Worm (Caenorhabditis elegans) whole organism, young adult: ENCODE measurements around the gene F36A4.4.

Experiments
- F39B2.1 ChIP-seq: fragments of 200-800 bp; sonication (Bioruptor generic); IDR thresholded peaks from 2 replicates; pipeline ENCODE4 v1.3.6; 2022; ENCODE audit warnings: missing genetic modification reagents, missing genetic modification characterization, missing compliant biosample characterization
- K12H6.12 ChIP-seq: fragments of 200-800 bp; sonication (Bioruptor generic); optimal IDR thresholded peaks from 2 replicates; lab custom pipeline; 2018; ENCODE audit warnings: mild to moderate bottlenecking, missing genetic modification characterization, missing compliant biosample characterization
- Y53F4B.3 ChIP-seq: fragments of 200-800 bp; sonication (Bioruptor generic); IDR thresholded peaks from 2 replicates; pipeline ENCODE4 v1.3.6; 2022; ENCODE audit warnings: missing genetic modification reagents, missing genetic modification characterization, missing compliant biosample characterization
- Y53G8AR.9 ChIP-seq: fragments of 200-800 bp; sonication (Bioruptor generic); conservative IDR thresholded peaks from 2 replicates; pipeline ENCODE4 v1.3.6; 2022; ENCODE audit warnings: missing genetic modification reagents, missing genetic modification characterization, missing compliant biosample characterization
- Y67H2A.10 ChIP-seq: fragments of 200-800 bp; sonication (Bioruptor generic); conservative IDR thresholded peaks from 2 replicates; pipeline ENCODE4 v1.3.6; 2022; ENCODE audit warnings: missing genetic modification reagents, missing genetic modification characterization, missing compliant biosample characterization
- Y79H2A.3 ChIP-seq: fragments of 200-800 bp; sonication (Bioruptor generic); conservative IDR thresholded peaks from 2 replicates; pipeline ENCODE4 v1.3.6; 2022; ENCODE audit warnings: missing genetic modification reagents, missing genetic modification characterization, missing compliant biosample characterization
- ama-1 ChIP-seq, 3 experiments: fragments of 150-350 bp in 1 of 3; sonication (generic microtip) in 2 of 3; optimal IDR thresholded peaks; 2 replicates each; lab custom pipeline; 2014 to 2018; ENCODE audit warnings: missing biosample characterization in 2 of 3, missing genetic modification characterization in 2 of 3, missing genetic modification reagents in 2 of 3
- atf-7 ChIP-seq: sonication (generic microtip); optimal IDR thresholded peaks from 2 replicates; lab custom pipeline; 2017; ENCODE audit warnings: mild to moderate bottlenecking, missing genetic modification characterization, missing compliant biosample characterization
- attf-6 ChIP-seq: fragments of 200-800 bp; sonication (Bioruptor generic); IDR thresholded peaks from 2 replicates; pipeline ENCODE4 v1.3.6; 2022; ENCODE audit warnings: missing genetic modification reagents, missing genetic modification characterization, missing compliant biosample characterization
- bed-1 ChIP-seq: fragments of 200-800 bp; sonication (Bioruptor generic); IDR thresholded peaks from 2 replicates; pipeline ENCODE4 v1.3.6; 2022; ENCODE audit warnings: missing genetic modification reagents, missing genetic modification characterization, missing compliant biosample characterization
- cebp-1 ChIP-seq, 2 experiments: fragments of 200-800 bp in 1 of 2; sonication (Bioruptor generic) in 1 of 2; sonication (generic microtip) in 1 of 2; IDR thresholded peaks in 1 of 2; optimal IDR thresholded peaks in 1 of 2; 2 replicates each; pipeline versions ENCODE4 v1.3.6 to Lab custom; 2017 to 2022; ENCODE audit warnings: missing compliant biosample characterization in 2 of 2, missing genetic modification characterization in 2 of 2, mild to moderate bottlenecking in 1 of 2, missing genetic modification reagents in 1 of 2, moderate library complexity in 1 of 2
- ceh-100 ChIP-seq: fragments of 200-800 bp; sonication (Bioruptor generic); IDR thresholded peaks from 2 replicates; pipeline ENCODE4 v1.3.6; 2022; ENCODE audit warnings: missing genetic modification reagents, missing genetic modification characterization, missing compliant biosample characterization
- dpff-1 ChIP-seq: sonication (generic microtip); optimal IDR thresholded peaks from 2 replicates; lab custom pipeline; 2017; ENCODE audit warnings: mild to moderate bottlenecking, missing genetic modification characterization, missing compliant biosample characterization
- egrh-3 ChIP-seq: fragments of 200-800 bp; sonication (Bioruptor generic); IDR thresholded peaks from 2 replicates; pipeline ENCODE4 v1.3.6; 2022; ENCODE audit warnings: missing genetic modification reagents, missing genetic modification characterization, missing compliant biosample characterization
- him-1 ChIP-seq: sonication (generic microtip); optimal IDR thresholded peaks from 2 replicates; lab custom pipeline; 2016; ENCODE audit warnings: missing genotype, missing genetic modification reagents, missing genetic modification characterization, missing compliant biosample characterization
- hlh-12 ChIP-seq: sonication (generic microtip); optimal IDR thresholded peaks from 2 replicates; lab custom pipeline; 2016; ENCODE audit warnings: missing genetic modification characterization, missing compliant biosample characterization
- hsf-1 ChIP-seq: fragments of 200-800 bp; sonication (Bioruptor generic); IDR thresholded peaks from 2 replicates; pipeline ENCODE4 v1.3.6; 2022; ENCODE audit warnings: missing genetic modification reagents, missing genetic modification characterization, missing compliant biosample characterization
- let-526 ChIP-seq: fragments of 200-800 bp; sonication (Bioruptor generic); IDR thresholded peaks from 2 replicates; pipeline ENCODE4 v1.3.6; 2022; ENCODE audit warnings: missing genetic modification reagents, missing genetic modification characterization, missing compliant biosample characterization
- lin-40 ChIP-seq: sonication (generic microtip); optimal IDR thresholded peaks from 2 replicates; lab custom pipeline; 2016; ENCODE audit warnings: missing genetic modification characterization, mild to moderate bottlenecking, missing compliant biosample characterization, missing genotype, missing genetic modification reagents
- lin-54 ChIP-seq: fragments of 200-800 bp; sonication (Bioruptor generic); optimal IDR thresholded peaks from 2 replicates; lab custom pipeline; 2018; ENCODE audit warnings: mild to moderate bottlenecking, missing genetic modification characterization, missing compliant biosample characterization
- lir-1 ChIP-seq: fragments of 200-800 bp; sonication (Bioruptor generic); conservative IDR thresholded peaks from 2 replicates; pipeline ENCODE4 v1.3.6; 2022; ENCODE audit warnings: missing genetic modification reagents, missing genetic modification characterization, missing compliant biosample characterization
- lsy-27 ChIP-seq: sonication (generic microtip); optimal IDR thresholded peaks from 2 replicates; lab custom pipeline; 2017; ENCODE audit warnings: missing genetic modification characterization, mild to moderate bottlenecking, missing compliant biosample characterization, antibody characterized with exemption, missing genotype, borderline replicate concordance; ENCODE audit not compliant: insufficient read depth
- madf-6 ChIP-seq: fragments of 200-800 bp; sonication (Bioruptor generic); IDR thresholded peaks from 2 replicates; pipeline ENCODE4 v1.3.6; 2022; ENCODE audit warnings: missing genetic modification reagents, missing genetic modification characterization, missing compliant biosample characterization
- mel-28 ChIP-seq: sonication (generic microtip); optimal IDR thresholded peaks from 2 replicates; lab custom pipeline; 2016; ENCODE audit warnings: borderline replicate concordance, mild to moderate bottlenecking, missing genetic modification characterization, missing compliant biosample characterization
- nhr-90 ChIP-seq: sonication (generic microtip); optimal IDR thresholded peaks from 2 replicates; lab custom pipeline; 2016; ENCODE audit warnings: missing genotype, mild to moderate bottlenecking, missing genetic modification characterization, missing compliant biosample characterization
- pbrm-1 ChIP-seq: fragments of 200-800 bp; sonication (Bioruptor generic); IDR thresholded peaks from 2 replicates; pipeline ENCODE4 v1.3.6; 2022; ENCODE audit warnings: missing genetic modification reagents, missing genetic modification characterization, missing compliant biosample characterization
- pha-4 ChIP-seq: fragments of 150-350 bp; sonication (generic microtip); optimal IDR thresholded peaks from 2 replicates; lab custom pipeline; 2014; ENCODE audit warnings: missing biosample characterization, missing genetic modification reagents, missing genetic modification characterization
- rcor-1 ChIP-seq: fragments of 200-800 bp; sonication (Bioruptor generic); IDR thresholded peaks from 2 replicates; pipeline ENCODE4 v1.3.6; 2022; ENCODE audit warnings: missing genetic modification reagents, missing genetic modification characterization, missing compliant biosample characterization
- rec-8 ChIP-seq, 2 experiments: sonication (generic microtip); optimal IDR thresholded peaks; 2 replicates each; lab custom pipeline; 2016; ENCODE audit warnings: mild to moderate bottlenecking in 2 of 2, missing genetic modification characterization in 2 of 2, missing genetic modification reagents in 2 of 2, missing genotype in 2 of 2, missing biosample characterization in 1 of 2, missing compliant biosample characterization in 1 of 2, moderate library complexity in 1 of 2
- repo-1 ChIP-seq: sonication (generic microtip); optimal IDR thresholded peaks from 2 replicates; lab custom pipeline; 2017; ENCODE audit warnings: mild to moderate bottlenecking, missing genetic modification characterization, missing compliant biosample characterization
- sea-2 ChIP-seq: fragments of 200-800 bp; sonication (Bioruptor generic); IDR thresholded peaks from 2 replicates; pipeline ENCODE4 v1.3.6; 2022; ENCODE audit warnings: missing genetic modification characterization, missing compliant biosample characterization
- snpc-1.1 ChIP-seq: sonication (generic microtip); optimal IDR thresholded peaks from 2 replicates; lab custom pipeline; 2017; ENCODE audit warnings: missing genetic modification characterization, mild to moderate bottlenecking, missing compliant biosample characterization, antibody characterized with exemption, moderate library complexity, missing genotype, missing genetic modification reagents; ENCODE audit not compliant: insufficient read depth
- snpc-4 ChIP-seq, 5 experiments: fragments of 150-350 bp in 1 of 5; sonication (generic microtip) in 4 of 5; optimal IDR thresholded peaks; 2 replicates each; lab custom pipeline; 2014 to 2018; ENCODE audit warnings: missing genetic modification characterization in 5 of 5, missing biosample characterization in 3 of 5, antibody characterized with exemption in 2 of 5, mild to moderate bottlenecking in 2 of 5, missing compliant biosample characterization in 2 of 5, missing genotype in 2 of 5, moderate library complexity in 2 of 5, missing genetic modification reagents in 1 of 5
- sptf-2 ChIP-seq: fragments of 200-800 bp; sonication (Bioruptor generic); optimal IDR thresholded peaks from 2 replicates; lab custom pipeline; 2018; ENCODE audit warnings: mild to moderate bottlenecking, missing genetic modification characterization, missing compliant biosample characterization
- xnd-1 ChIP-seq: sonication (generic microtip); optimal IDR thresholded peaks from 2 replicates; lab custom pipeline; 2016; ENCODE audit warnings: missing genotype, missing genetic modification reagents, missing genetic modification characterization, missing compliant biosample characterization
- zfh-2 ChIP-seq: fragments of 200-800 bp; sonication (Bioruptor generic); conservative IDR thresholded peaks from 2 replicates; pipeline ENCODE4 v1.3.6; 2022; ENCODE audit warnings: missing genetic modification reagents, missing genetic modification characterization, missing compliant biosample characterization
- zim-3 ChIP-seq: sonication (generic microtip); optimal IDR thresholded peaks from 2 replicates; lab custom pipeline; 2017; ENCODE audit warnings: mild to moderate bottlenecking, missing genetic modification characterization, moderate library complexity, missing compliant biosample characterization
- ztf-26 ChIP-seq: sonication (generic microtip); optimal IDR thresholded peaks from 2 replicates; lab custom pipeline; 2017; ENCODE audit warnings: missing genetic modification characterization, missing compliant biosample characterization
- ztf-28 ChIP-seq: fragments of 200-800 bp; sonication (Bioruptor generic); IDR thresholded peaks from 2 replicates; pipeline ENCODE4 v1.3.6; 2022; ENCODE audit warnings: missing genetic modification reagents, missing genetic modification characterization, missing compliant biosample characterization

F36A4.4 gene

ce11 chrIV:4307227-4307946 lies 40.0 kb downstream of the F36A4.4 start, which contains the start of gene set-9 (continued):
- no peak for TF ChIP-seq Y67H2A.10 (GFP tag; lab: Robert Waterston, UW)
- TF ChIP-seq snpc-1.1 (tag; lab: Kevin White, UChicago) = peak; percentile 4
- TF ChIP-seq zim-3 (tag; lab: Kevin White, UChicago) = no peak
- no peak for TF ChIP-seq ztf-26 (tag; lab: Kevin White, UChicago)
- no peak for TF ChIP-seq xnd-1 (tag; lab: Kevin White, UChicago)
- no peak for TF ChIP-seq F39B2.1 (GFP tag; lab: Robert Waterston, UW)
- TF ChIP-seq let-526 = no peak
- TF ChIP-seq sea-2 (GFP tag; lab: Robert Waterston, UW) = no peak
- no peak for TF ChIP-seq attf-6 (GFP tag; lab: Robert Waterston, UW)
- TF ChIP-seq sptf-2 = no peak
- no peak for TF ChIP-seq K12H6.12 (tag; lab: Kevin White, UChicago)
- no peak for TF ChIP-seq lir-1 (GFP tag; lab: Robert Waterston, UW)
- TF ChIP-seq him-1 (tag; lab: Kevin White, UChicago) = no peak
- TF ChIP-seq pha-4 = no peak
- no peak for TF ChIP-seq hlh-12 (tag; lab: Kevin White, UChicago)
- no peak for TF ChIP-seq cebp-1 (GFP tag; IDR thresholded peaks at IDR 0.05; lab: Robert Waterston, UW)
- peak; percentile 6 for TF ChIP-seq cebp-1 (tag; optimal IDR thresholded peaks at IDR 0.05; lab: Kevin White, UChicago)
- 0 out of 2 replicates have a peak, but pooled peaks have one; percentile 13 for TF ChIP-seq pbrm-1 (GFP tag; lab: Robert Waterston, UW)
- peak; percentile 15 for TF ChIP-seq lin-54 (GFP tag; lab: Kevin White, UChicago)
- no peak for TF ChIP-seq rcor-1 (GFP tag; lab: Robert Waterston, UW)
- TF ChIP-seq ztf-28 = no peak
- peak; percentile 92 for TF ChIP-seq hsf-1 (GFP tag; lab: Robert Waterston, UW)
- no peak for TF ChIP-seq ceh-100 (GFP tag; lab: Robert Waterston, UW)

ce11 chrIV:4312394-4312793 lies 45.0 kb downstream of the F36A4.4 start:
- peak; percentile 77 for TF ChIP-seq egrh-3 (GFP tag; lab: Robert Waterston, UW)

- 0 out of 2 replicates have a peak, but pooled peaks have one; percentile 11 for TF ChIP-seq attf-6 (GFP tag; lab: Robert Waterston, UW)
- peak; percentile 84 for TF ChIP-seq egrh-3 (GFP tag; lab: Robert Waterston, UW)
- TF ChIP-seq zfh-2 (GFP tag; lab: Robert Waterston, UW) = 0 out of 2 replicates have a peak, but pooled peaks have one; percentile 22
These were observed 45.7 kb downstream of the F36A4.4 start for ce11 chrIV:4313144-4313543.

- no peak for TF ChIP-seq atf-7 (tag; lab: Kevin White, UChicago)
- TF ChIP-seq lin-40 (tag; lab: Kevin White, UChicago) = no peak
- TF ChIP-seq dpff-1 (tag; lab: Kevin White, UChicago) = peak; percentile 33
- no peak for TF ChIP-seq mel-28 (tag; lab: Kevin White, UChicago)
- TF ChIP-seq ztf-28 = no peak
- no peak for TF ChIP-seq snpc-4 (GFP tag; optimal IDR thresholded peaks at IDR 0.05; lab: Kevin White, UChicago)
- TF ChIP-seq snpc-4 (tag; optimal IDR thresholded peaks at IDR 0.05; lab: Kevin White, UChicago) = no peak
- TF ChIP-seq bed-1 (GFP tag; lab: Robert Waterston, UW) = no peak
- TF ChIP-seq repo-1 (tag; lab: Kevin White, UChicago) = no peak
- peak; percentile 40; the same call in 1 of the 2 replicates for TF ChIP-seq madf-6 (GFP tag; lab: Robert Waterston, UW)
- TF ChIP-seq nhr-90 = no peak
- no peak for TF ChIP-seq Y79H2A.3 (GFP tag; lab: Robert Waterston, UW)
- TF ChIP-seq rec-8 (tag; optimal IDR thresholded peaks at IDR 0.05; lab: Kevin White, UChicago) = no peak
- TF ChIP-seq Y53F4B.3 (GFP tag; lab: Robert Waterston, UW) = no peak
- TF ChIP-seq lsy-27 (tag; lab: Kevin White, UChicago) = no peak
- peak; percentile 1 for TF ChIP-seq lin-54 (GFP tag; lab: Kevin White, UChicago)
- no peak for TF ChIP-seq ama-1 (optimal IDR thresholded peaks at IDR 0.05; lab: Kevin White, UChicago)
- no peak for TF ChIP-seq ama-1 (GFP tag; optimal IDR thresholded peaks at IDR 0.05; lab: Kevin White, UChicago)
- peak; percentile 70; the same call in 1 of the 2 replicates for TF ChIP-seq Y53G8AR.9 (GFP tag; lab: Robert Waterston, UW)
These were observed 49.5 kb downstream of the F36A4.4 start, which contains the start of gene Y24D9B.1 for ce11 chrIV:4316813-4317408. TSS of gene Y24D9B.1 (plus strand) at chrIV:4317358.
